Worm (Caenorhabditis elegans): ENCODE results near the gene cpt-3.

The cpt-3 gene

ce11 chrIII:2053433-2053832 is 29.2 kb upstream of the cpt-3 start (continued):
- TF ChIP-seq nhr-6 (tag; optimal IDR thresholded peaks at IDR 0.05) (no peak), nhr-102 (tag; optimal IDR thresholded peaks at IDR 0.05) (no peak), mxl-3 (GFP tag; optimal IDR thresholded peaks at IDR 0.05) (peak; percentile 21), dmd-6 (GFP tag; IDR thresholded peaks at IDR 0.05) (peak; percentile 22; the same call in 1 of the 2 replicates), lir-3 (tag; optimal IDR thresholded peaks at IDR 0.05) (no peak), rbr-2 (tag; optimal IDR thresholded peaks at IDR 0.05) (no peak), jun-1 (tag; optimal IDR thresholded peaks at IDR 0.05) (no peak), nhr-10 (tag; optimal IDR thresholded peaks at IDR 0.05) (no peak), unc-62 (GFP tag; optimal IDR thresholded peaks at IDR 0.05 in 1 of 2) (no peak), unc-62 (tag; optimal IDR thresholded peaks at IDR 0.05) (no peak), zip-11 (GFP tag; IDR thresholded peaks at IDR 0.05) (no peak)

- TF ChIP-seq lin-15B (tag; optimal IDR thresholded peaks at IDR 0.05) (no peak), aha-1 (tag) (no peak), F44E2.7 (GFP tag; IDR thresholded peaks at IDR 0.05) (no peak), ceh-32 (tag; optimal IDR thresholded peaks at IDR 0.05; ENCODE audit: poor library complexity) (no peak), hmg-1.1 (GFP tag; IDR thresholded peaks at IDR 0.05) (no peak), zip-11 (GFP tag; IDR thresholded peaks at IDR 0.05) (no peak), ztf-7 (tag; optimal IDR thresholded peaks at IDR 0.05) (no peak), fkh-10 (GFP tag; optimal IDR thresholded peaks at IDR 0.05) (no peak), nhr-237 (tag; optimal IDR thresholded peaks at IDR 0.05) (no peak)
Measured at ce11 chrIII:2054084-2054483, 28.5 kb upstream of the cpt-3 start, which contains the start of gene M01E10.3. Gene M01E10.3, minus strand, starts transcription at chrIII:2054184.

- no peak for TF ChIP-seq mxl-2 (GFP tag; conservative IDR thresholded peaks at IDR 0.05)
- no peak for TF ChIP-seq aha-1 (tag)
- TF ChIP-seq lim-7 (GFP tag; IDR thresholded peaks at IDR 0.05) = no peak
- no peak for TF ChIP-seq nhr-102 (tag; optimal IDR thresholded peaks at IDR 0.05)
Measured at ce11 chrIII:2057570-2057969, 25.0 kb upstream of the cpt-3 start, which contains the start of gene Y39A3A.2. Gene Y39A3A.2, minus strand, starts transcription at chrIII:2057670.

ce11 chrIII:2060068-2060467 is 22.6 kb upstream of the cpt-3 start:
- no peak for TF ChIP-seq nhr-41 (GFP tag; IDR thresholded peaks at IDR 0.05)
- TF ChIP-seq nhr-76 (tag; optimal IDR thresholded peaks at IDR 0.05) = no peak
- no peak for TF ChIP-seq pha-4 (GFP tag; IDR thresholded peaks at IDR 0.05)
- TF ChIP-seq pha-4 (tag; optimal IDR thresholded peaks at IDR 0.05) = no peak
- no peak for TF ChIP-seq D1046.2 (GFP tag; IDR thresholded peaks at IDR 0.05)
- no peak for TF ChIP-seq dmd-9 (GFP tag; IDR thresholded peaks at IDR 0.05)
- TF ChIP-seq nhr-42 (GFP tag; IDR thresholded peaks at IDR 0.05) = no peak

- TF ChIP-seq hmg-1.1 (GFP tag; IDR thresholded peaks at IDR 0.05) = no peak
- peak; percentile 33 for TF ChIP-seq aha-1 (tag)
- 0 out of 2 replicates have a peak, but pooled peaks have one; percentile 22 for TF ChIP-seq F26F4.8 (GFP tag; conservative IDR thresholded peaks at IDR 0.05)
Measured at ce11 chrIII:2060857-2061256, 21.8 kb upstream of the cpt-3 start, which contains the start of gene ins-16. Gene ins-16, minus strand, starts transcription at chrIII:2060957.

ce11 chrIII:2064936-2065335 is 17.7 kb upstream of the cpt-3 start:
- TF ChIP-seq snpc-1.2 (GFP tag; IDR thresholded peaks at IDR 0.05) = 0 out of 2 replicates have a peak, but pooled peaks have one; percentile 21
- 0 out of 2 replicates have a peak, but pooled peaks have one; percentile 57 for TF ChIP-seq arid-1 (GFP tag; conservative IDR thresholded peaks at IDR 0.05)
- 0 out of 2 replicates have a peak, but pooled peaks have one; percentile 29 for TF ChIP-seq F26F4.8 (GFP tag; conservative IDR thresholded peaks at IDR 0.05)
- 0 out of 2 replicates have a peak, but pooled peaks have one; percentile 19 for TF ChIP-seq madf-9 (GFP tag; conservative IDR thresholded peaks at IDR 0.05)
- peak; percentile 70 for TF ChIP-seq vab-7 (GFP tag; IDR thresholded peaks at IDR 0.05)

All from whole organism, L4 larva.